Worm (Caenorhabditis elegans) whole organism, early embryonic: ENCODE measurements around the gene Y43F8B.11.
A peak's percentile ranks its signal among the peaks of the same experiment; 100 is the strongest.

Experiments used
- ceh-36 ChIP-seq: sonication (generic microtip); optimal IDR thresholded peaks from 2 replicates; lab custom pipeline; 2016; ENCODE audit warnings: missing genetic modification characterization, inconsistent platforms, missing compliant biosample characterization
- flt-1 ChIP-seq: fragments of 200-800 bp; sonication (Bioruptor generic); IDR thresholded peaks from 2 replicates; pipeline ENCODE4 v1.3.6; 2022; ENCODE audit warnings: missing genetic modification characterization, missing compliant biosample characterization
- hnd-1 ChIP-seq: sonication (generic microtip); optimal IDR thresholded peaks from 2 replicates; lab custom pipeline; 2016; ENCODE audit warnings: missing genetic modification characterization, missing compliant biosample characterization
- pes-1 ChIP-seq: fragments of 200-800 bp; sonication (Bioruptor generic); IDR thresholded peaks from 2 replicates; pipeline ENCODE4 v1.3.6; 2022; ENCODE audit warnings: missing genetic modification reagents, missing genetic modification characterization, missing compliant biosample characterization
- scrt-1 ChIP-seq: fragments of 200-800 bp; sonication (Bioruptor generic); IDR thresholded peaks from 2 replicates; pipeline ENCODE4 v1.3.6; 2022; ENCODE audit warnings: missing genetic modification characterization, missing compliant biosample characterization
- sea-1 ChIP-seq: fragments of 200-800 bp; sonication (Bioruptor generic); conservative IDR thresholded peaks from 2 replicates; pipeline ENCODE4 v1.3.6; 2022; ENCODE audit warnings: missing genetic modification characterization, missing compliant biosample characterization

Gene Y43F8B.11

DNA sequence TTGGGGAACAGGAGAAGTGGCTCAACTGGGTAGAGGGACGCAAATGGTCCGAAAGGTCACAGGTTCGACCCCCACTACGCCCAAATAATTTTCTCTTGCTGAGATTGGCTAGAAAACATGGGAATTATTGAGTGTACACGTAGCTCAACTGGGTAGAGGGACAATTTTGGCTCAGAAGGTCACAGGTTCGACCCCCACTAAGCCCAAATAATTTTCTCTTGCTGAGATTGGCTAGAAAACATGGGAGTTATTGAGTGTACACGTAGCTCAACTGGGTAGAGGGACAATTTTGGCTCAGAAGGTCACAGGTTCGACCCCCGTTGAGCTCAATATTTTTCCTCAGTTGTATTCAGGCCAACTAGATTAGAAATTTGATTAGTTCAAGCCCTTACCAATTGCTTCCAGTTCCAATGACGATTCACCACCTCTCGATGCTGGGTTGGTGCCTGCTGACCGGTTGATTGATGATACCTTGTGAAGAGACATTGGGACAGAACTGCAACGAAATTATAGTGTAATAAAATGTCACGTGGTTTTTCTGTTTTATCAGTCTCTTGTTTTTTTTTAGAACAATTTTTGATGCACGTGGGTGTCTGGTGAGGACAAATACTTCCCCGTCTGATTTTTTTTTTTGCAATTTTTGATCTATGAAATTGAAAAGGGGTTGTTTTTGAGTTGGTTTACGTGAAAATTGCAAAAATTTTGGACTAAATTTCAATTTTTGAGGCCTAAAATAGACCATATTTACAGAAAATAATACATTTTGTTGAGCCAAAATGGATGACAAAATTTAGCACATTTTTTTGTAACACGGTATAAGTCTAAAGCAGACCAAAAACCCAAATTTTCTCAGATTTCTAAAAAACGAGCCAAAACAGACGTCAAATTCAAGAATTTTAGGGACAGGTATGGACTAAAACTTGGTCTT is 51.1 kb downstream of the Y43F8B.11 start:
- TF ChIP-seq pes-1 (GFP tag; lab: Robert Waterston, UW) (peak; percentile 44; the same call in 1 of the 2 replicates), sea-1 (GFP tag; lab: Robert Waterston, UW) (peak; percentile 51; the same call in 1 of the 2 replicates), ceh-36 (no peak), flt-1 (GFP tag; lab: Robert Waterston, UW) (0 out of 2 replicates have a peak, but pooled peaks have one; percentile 25), scrt-1 (GFP tag; lab: Robert Waterston, UW) (no peak), hnd-1 (tag; lab: Kevin White, UChicago) (no peak)
